Worm (Caenorhabditis elegans) whole organism, mixed stage, embryonic: ENCODE data around the gene grd-1.
A peak's percentile ranks its signal among the peaks of the same experiment; 100 is the strongest.

Experiments used
- M03D4.4 ChIP-seq: sonication (generic microtip); optimal IDR thresholded peaks from 2 replicates; lab custom pipeline; 2017; ENCODE audit warnings: mild to moderate bottlenecking, missing genetic modification characterization, missing compliant biosample characterization
- blmp-1 ChIP-seq: fragments of 150-350 bp; optimal IDR thresholded peaks from 2 replicates; lab custom pipeline; 2014; ENCODE audit warnings: missing biosample characterization, missing genetic modification characterization
- ceh-39 ChIP-seq: fragments of 150-350 bp; optimal IDR thresholded peaks from 2 replicates; lab custom pipeline; 2014; ENCODE audit warnings: missing biosample characterization, missing genetic modification characterization
- ceh-43 ChIP-seq: fragments of 200-800 bp; sonication (Bioruptor generic); optimal IDR thresholded peaks from 2 replicates; lab custom pipeline; 2018; ENCODE audit warnings: mild to moderate bottlenecking, missing genetic modification characterization, moderate library complexity, missing compliant biosample characterization
- ceh-83 ChIP-seq: fragments of 200-800 bp; sonication (Bioruptor generic); optimal IDR thresholded peaks from 2 replicates; lab custom pipeline; 2018; ENCODE audit warnings: mild to moderate bottlenecking, missing genetic modification characterization, missing compliant biosample characterization
- ces-1 ChIP-seq: fragments of 150-350 bp; optimal IDR thresholded peaks from 2 replicates; lab custom pipeline; 2014; ENCODE audit warnings: missing biosample characterization, missing genetic modification reagents, missing genetic modification characterization
- cnd-1 ChIP-seq: fragments of 200-800 bp; sonication (Bioruptor generic); optimal IDR thresholded peaks from 2 replicates; lab custom pipeline; 2018; ENCODE audit warnings: mild to moderate bottlenecking, missing genetic modification characterization, missing compliant biosample characterization
- drap-1 ChIP-seq: fragments of 200-800 bp; sonication (Bioruptor generic); optimal IDR thresholded peaks from 3 replicates; lab custom pipeline; 2018; ENCODE audit warnings: mild to moderate bottlenecking, missing genetic modification characterization, missing compliant biosample characterization
- elt-1 ChIP-seq: sonication (generic microtip); optimal IDR thresholded peaks from 2 replicates; lab custom pipeline; 2017; ENCODE audit warnings: missing genetic modification characterization, mild to moderate bottlenecking, missing compliant biosample characterization, antibody characterized with exemption, moderate library complexity, borderline replicate concordance; ENCODE audit not compliant: insufficient read depth
- elt-3 ChIP-seq: fragments of 150-350 bp; optimal IDR thresholded peaks from 2 replicates; lab custom pipeline; 2014; ENCODE audit warnings: missing biosample characterization, missing genetic modification characterization
- flh-1 ChIP-seq: fragments of 200-800 bp; sonication (Bioruptor generic); optimal IDR thresholded peaks from 2 replicates; lab custom pipeline; 2018; ENCODE audit warnings: mild to moderate bottlenecking, missing genetic modification characterization, moderate library complexity, missing compliant biosample characterization
- ham-2 ChIP-seq: fragments of 200-800 bp; sonication (Bioruptor generic); optimal IDR thresholded peaks from 2 replicates; lab custom pipeline; 2018; ENCODE audit warnings: mild to moderate bottlenecking, missing genetic modification characterization, missing compliant biosample characterization
- lin-13 ChIP-seq: fragments of 150-350 bp; optimal IDR thresholded peaks from 2 replicates; lab custom pipeline; 2014; ENCODE audit warnings: missing biosample characterization, missing genetic modification characterization
- lin-32 ChIP-seq: fragments of 200-800 bp; sonication (Bioruptor generic); optimal IDR thresholded peaks from 2 replicates; lab custom pipeline; 2018; ENCODE audit warnings: mild to moderate bottlenecking, missing genetic modification characterization, missing compliant biosample characterization
- lsy-2 ChIP-seq: fragments of 150-350 bp; optimal IDR thresholded peaks from 2 replicates; lab custom pipeline; 2014; ENCODE audit warnings: missing biosample characterization, missing genetic modification characterization
- mab-5 ChIP-seq: fragments of 150-350 bp; optimal IDR thresholded peaks from 2 replicates; lab custom pipeline; 2014; ENCODE audit warnings: missing biosample characterization, missing genetic modification characterization
- mep-1 ChIP-seq: fragments of 150-350 bp; optimal IDR thresholded peaks from 2 replicates; lab custom pipeline; 2017; ENCODE audit warnings: missing biosample characterization, missing genetic modification reagents, missing genetic modification characterization, inconsistent platforms
- mls-2 ChIP-seq: sonication (generic microtip); optimal IDR thresholded peaks from 2 replicates; lab custom pipeline; 2016; ENCODE audit warnings: mild to moderate bottlenecking, missing genetic modification characterization, moderate library complexity, missing compliant biosample characterization
- nhr-12 ChIP-seq: fragments of 150-350 bp; optimal IDR thresholded peaks from 2 replicates; lab custom pipeline; 2014; ENCODE audit warnings: missing biosample characterization, missing genetic modification characterization
- nhr-237 ChIP-seq: fragments of 150-350 bp; optimal IDR thresholded peaks from 2 replicates; lab custom pipeline; 2014; ENCODE audit warnings: missing biosample characterization, missing genetic modification characterization
- nhr-28 ChIP-seq: fragments of 150-350 bp; optimal IDR thresholded peaks from 2 replicates; lab custom pipeline; 2014; ENCODE audit warnings: missing biosample characterization, missing genetic modification characterization
- nhr-76 ChIP-seq: sonication (generic microtip); optimal IDR thresholded peaks from 2 replicates; lab custom pipeline; 2017; ENCODE audit warnings: missing biosample characterization, missing genetic modification characterization
- pha-4 ChIP-seq: fragments of 150-350 bp; optimal IDR thresholded peaks from 2 replicates; lab custom pipeline; 2018; ENCODE audit warnings: missing biosample characterization, missing genetic modification reagents, missing genetic modification characterization
- sem-2 ChIP-seq: fragments of 200-800 bp; sonication (Bioruptor generic); optimal IDR thresholded peaks from 2 replicates; lab custom pipeline; 2018; ENCODE audit warnings: mild to moderate bottlenecking, missing genetic modification characterization, missing compliant biosample characterization
- sptf-1 ChIP-seq: sonication (generic microtip); optimal IDR thresholded peaks from 2 replicates; lab custom pipeline; 2017; ENCODE audit warnings: mild to moderate bottlenecking, missing genetic modification characterization, moderate library complexity, missing compliant biosample characterization
- tbx-8 ChIP-seq: fragments of 200-800 bp; sonication (Bioruptor generic); optimal IDR thresholded peaks from 2 replicates; lab custom pipeline; 2018; ENCODE audit warnings: mild to moderate bottlenecking, missing genetic modification characterization, moderate library complexity, missing compliant biosample characterization
- unc-120 ChIP-seq: sonication (generic microtip); optimal IDR thresholded peaks from 2 replicates; lab custom pipeline; 2017; ENCODE audit warnings: missing genetic modification characterization, missing compliant biosample characterization; ENCODE audit not compliant: poor library complexity, severe bottlenecking
- unc-39 ChIP-seq: fragments of 150-350 bp; optimal IDR thresholded peaks from 2 replicates; lab custom pipeline; 2014; ENCODE audit warnings: missing biosample characterization, missing genetic modification characterization
- unc-62 ChIP-seq: fragments of 150-350 bp; optimal IDR thresholded peaks from 2 replicates; lab custom pipeline; 2014; ENCODE audit warnings: missing biosample characterization, missing genetic modification reagents, missing genetic modification characterization
- zip-8 ChIP-seq: fragments of 150-350 bp; optimal IDR thresholded peaks from 2 replicates; lab custom pipeline; 2014; ENCODE audit warnings: missing biosample characterization, missing genetic modification characterization
- ztf-11 ChIP-seq: fragments of 150-350 bp; optimal IDR thresholded peaks from 2 replicates; lab custom pipeline; 2014; ENCODE audit warnings: missing biosample characterization, missing genetic modification characterization

grd-1 gene

ce11 chrX:11109200-11109599 is at the start of gene grd-1:
Gene grd-1 (plus strand): TSS chrX:11109440.
- TF ChIP-seq lsy-2: no peak
- TF ChIP-seq unc-62: no peak
- TF ChIP-seq flh-1: no peak
- TF ChIP-seq blmp-1 (tag; lab: Kevin White, UChicago): no peak
- no peak for TF ChIP-seq pha-4 (tag; lab: Kevin White, UChicago)
- TF ChIP-seq unc-39 (tag; lab: Kevin White, UChicago): no peak
- no peak for TF ChIP-seq sem-2 (GFP tag; lab: Kevin White, UChicago)
- TF ChIP-seq tbx-8 (GFP tag; lab: Kevin White, UChicago): no peak
- TF ChIP-seq mab-5 (tag; lab: Kevin White, UChicago): no peak
- TF ChIP-seq, all 35 proteins: peak for 0

DNA sequence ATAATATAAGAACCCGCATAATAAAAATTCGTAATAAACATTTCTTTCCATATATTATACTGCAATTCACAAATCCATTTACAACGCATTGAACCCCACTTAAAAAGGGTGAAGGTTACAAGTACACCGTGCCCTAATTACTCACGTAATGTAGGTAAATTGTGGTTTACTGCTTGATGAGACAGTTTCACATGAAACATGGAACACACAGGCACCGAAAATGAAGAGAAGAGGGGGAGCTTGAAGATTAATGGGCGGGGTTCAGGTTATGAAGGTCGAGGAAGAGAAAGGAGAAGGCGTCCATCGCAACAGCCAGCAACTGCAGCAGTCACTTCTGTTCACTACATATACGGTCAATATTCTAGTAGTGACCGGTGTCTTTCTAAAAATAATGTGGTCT is 49.5 kb upstream of the grd-1 start, which contains the start of gene lpr-6:
Gene lpr-6 (plus strand): TSS at position 251 of the 400 bp plus-strand sequence.
- TF ChIP-seq ces-1 (no peak), ceh-43 (GFP tag; lab: Kevin White, UChicago) (peak; percentile 36)
- TF ChIP-seq, all 35 proteins: peak for 1

DNA sequence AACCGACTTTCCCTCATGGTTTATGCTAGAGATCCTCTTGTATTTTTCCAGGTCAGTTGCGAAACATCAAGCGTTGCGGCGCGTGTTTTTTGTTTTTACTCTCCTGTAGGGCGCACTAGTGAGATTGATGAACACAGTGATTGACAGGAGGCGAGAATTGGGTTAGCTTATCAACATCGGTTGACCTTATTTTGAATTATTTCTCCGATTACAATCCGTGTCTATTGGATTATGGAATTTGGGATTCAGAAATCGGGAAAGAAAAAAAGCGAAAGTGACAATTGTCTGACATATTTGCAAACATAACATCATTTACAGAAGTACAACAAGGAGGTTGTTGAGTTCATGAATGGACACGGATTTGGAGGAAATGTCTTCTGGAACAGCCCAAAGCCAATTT is 48.3 kb upstream of the grd-1 start:
- TF ChIP-seq unc-62: peak; percentile 55
- no peak for TF ChIP-seq nhr-76 (tag; lab: Kevin White, UChicago)
- TF ChIP-seq ceh-39: no peak
- TF ChIP-seq ces-1: no peak
- TF ChIP-seq mep-1 (tag; lab: Kevin White, UChicago): no peak
- TF ChIP-seq drap-1: no peak
- peak; percentile 59 for TF ChIP-seq blmp-1 (tag; lab: Kevin White, UChicago)
- TF ChIP-seq zip-8 (tag; lab: Kevin White, UChicago): no peak
- no peak for TF ChIP-seq pha-4 (tag; lab: Kevin White, UChicago)
- no peak for TF ChIP-seq ham-2 (GFP tag; lab: Kevin White, UChicago)
- TF ChIP-seq ceh-43 (GFP tag; lab: Kevin White, UChicago): no peak
- no peak for TF ChIP-seq sptf-1 (tag; lab: Kevin White, UChicago)
- TF ChIP-seq sem-2 (GFP tag; lab: Kevin White, UChicago): no peak
- TF ChIP-seq nhr-237: no peak

ce11 chrX:11061904-11062303 is 47.3 kb upstream of the grd-1 start, which contains the start of gene lpr-5:
Gene lpr-5 (plus strand): TSS chrX:11062123.
- peak; percentile 9 for TF ChIP-seq ham-2 (GFP tag; lab: Kevin White, UChicago)
- no peak for TF ChIP-seq unc-62
- no peak for TF ChIP-seq sem-2 (GFP tag; lab: Kevin White, UChicago)
- TF ChIP-seq mls-2 (tag; lab: Kevin White, UChicago): no peak
- TF ChIP-seq blmp-1 (tag; lab: Kevin White, UChicago): peak; percentile 4
- no peak for TF ChIP-seq nhr-76 (tag; lab: Kevin White, UChicago)

ce11 chrX:11064799-11065198 is 44.4 kb upstream of the grd-1 start, which contains the start of gene lpr-4:
Gene lpr-4 (plus strand): TSS chrX:11065126.
- TF ChIP-seq cnd-1 (tag; lab: Kevin White, UChicago): no peak
- TF ChIP-seq nhr-28 (tag; lab: Kevin White, UChicago): no peak
- TF ChIP-seq elt-1: peak; percentile 5
- TF ChIP-seq pha-4 (tag; lab: Kevin White, UChicago): no peak
- TF ChIP-seq M03D4.4 (tag; lab: Kevin White, UChicago): no peak
- peak; percentile 57 for TF ChIP-seq elt-3 (tag; lab: Kevin White, UChicago)
- TF ChIP-seq unc-120: no peak
- TF ChIP-seq ceh-43 (GFP tag; lab: Kevin White, UChicago): no peak
- peak; percentile 57 for TF ChIP-seq unc-62
- TF ChIP-seq lin-32 (GFP tag; lab: Kevin White, UChicago): no peak
- TF ChIP-seq blmp-1 (tag; lab: Kevin White, UChicago): peak; percentile 98
- no peak for TF ChIP-seq ces-1
- no peak for TF ChIP-seq sem-2 (GFP tag; lab: Kevin White, UChicago)
- TF ChIP-seq lin-13 (tag; lab: Kevin White, UChicago): no peak
- TF ChIP-seq mab-5 (tag; lab: Kevin White, UChicago): no peak
- no peak for TF ChIP-seq ceh-83 (GFP tag; lab: Kevin White, UChicago)
- TF ChIP-seq tbx-8 (GFP tag; lab: Kevin White, UChicago): no peak
- peak; percentile 83 for TF ChIP-seq ham-2 (GFP tag; lab: Kevin White, UChicago)
- TF ChIP-seq ztf-11 (tag; lab: Kevin White, UChicago): no peak
- no peak for TF ChIP-seq unc-39 (tag; lab: Kevin White, UChicago)
- TF ChIP-seq flh-1: no peak
- no peak for TF ChIP-seq nhr-12 (tag; lab: Kevin White, UChicago)
- no peak for TF ChIP-seq nhr-237
